Worm (Caenorhabditis elegans): ENCODE measurements around the gene F49F1.4.

Gene F49F1.4

ce11 chrIV:4085787-4086262 lies 29.7 kb downstream of the F49F1.4 start, which contains the start of gene C35B1.2 (continued):
- TF ChIP-seq nhr-47 (tag; optimal IDR thresholded peaks at IDR 0.05) = peak; percentile 43

DNA sequence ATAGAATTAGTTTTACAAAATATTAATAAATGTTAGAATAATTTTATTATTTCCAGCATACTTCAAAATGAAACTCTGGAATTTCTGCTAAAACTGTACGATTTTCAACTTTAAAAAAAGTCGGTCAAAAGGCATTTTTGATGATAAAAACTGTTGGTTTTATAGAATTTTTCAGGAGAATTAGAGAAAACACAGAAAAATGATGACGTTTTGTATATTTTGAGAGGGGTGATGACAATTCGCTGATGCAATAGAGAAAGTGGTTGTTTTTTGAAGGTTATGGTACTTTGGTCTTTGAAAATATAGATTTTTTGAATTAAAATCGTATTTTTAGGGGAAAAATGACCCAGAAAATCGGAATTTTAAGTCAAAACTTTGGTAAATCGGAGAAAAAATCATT lies 30.5 kb downstream of the F49F1.4 start:
- TF ChIP-seq snpc-4 (tag; optimal IDR thresholded peaks at IDR 0.05) (no peak), nhr-11 (tag; optimal IDR thresholded peaks at IDR 0.05) (no peak), nhr-19 (GFP tag; conservative IDR thresholded peaks at IDR 0.05) (peak; percentile 28; the same call in 1 of the 2 replicates), fos-1 (tag; optimal IDR thresholded peaks at IDR 0.05) (no peak), elt-3 (tag; optimal IDR thresholded peaks at IDR 0.05) (no peak), efl-1 (optimal IDR thresholded peaks at IDR 0.05) (no peak), efl-1 (GFP tag; optimal IDR thresholded peaks at IDR 0.05 in 1 of 2) (no peak), aly-2 (tag; optimal IDR thresholded peaks at IDR 0.05) (no peak), skn-1 (tag; optimal IDR thresholded peaks at IDR 0.05) (peak; percentile 98), pax-3 (tag; optimal IDR thresholded peaks at IDR 0.05) (no peak), fkh-10 (GFP tag; optimal IDR thresholded peaks at IDR 0.05) (no peak), elt-2 (tag; optimal IDR thresholded peaks at IDR 0.05) (peak; percentile 48), nhr-77 (tag; optimal IDR thresholded peaks at IDR 0.05) (no peak), lin-35 (GFP tag; optimal IDR thresholded peaks at IDR 0.05) (peak in 1 of 2 experiments; percentile 57), nhr-85 (tag) (peak; percentile 83), egl-13 (tag; optimal IDR thresholded peaks at IDR 0.05) (no peak), snu-23 (GFP tag; optimal IDR thresholded peaks at IDR 0.05) (peak; percentile 27), nhr-90 (tag; optimal IDR thresholded peaks at IDR 0.05; ENCODE audit: poor library complexity) (peak; percentile 7), tlp-1 (tag; optimal IDR thresholded peaks at IDR 0.05) (no peak), blmp-1 (tag; optimal IDR thresholded peaks at IDR 0.05) (peak; percentile 8), dsc-1 (tag; optimal IDR thresholded peaks at IDR 0.05) (no peak), ceh-82 (tag; optimal IDR thresholded peaks at IDR 0.05) (no peak)

DNA sequence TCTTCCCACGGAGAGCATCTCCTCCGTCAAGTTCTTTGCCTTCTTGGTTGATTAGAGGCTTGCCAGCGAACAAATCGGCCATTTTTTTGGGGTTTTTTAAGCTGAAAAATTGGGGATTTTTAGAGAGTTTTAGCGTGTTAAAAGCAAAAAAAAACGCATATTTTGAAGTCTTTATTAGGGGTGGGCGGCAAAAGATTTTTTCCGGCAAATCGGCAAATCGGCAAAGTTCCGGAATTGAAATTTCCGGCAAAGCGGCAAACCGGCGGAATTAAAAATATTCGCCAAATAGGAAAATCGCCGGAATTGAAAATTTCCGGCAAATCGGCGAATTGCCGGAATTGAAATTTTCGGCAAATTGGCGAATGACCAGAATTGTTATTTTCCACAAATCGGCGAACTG lies 31.4 kb downstream of the F49F1.4 start, which contains the start of gene C35B1.5:
C35B1.5 (minus strand) TSS at position 101 of the 400 bp plus-strand sequence.
- TF ChIP-seq lin-14 (GFP tag; optimal IDR thresholded peaks at IDR 0.05) = no peak
- no peak for TF ChIP-seq unc-98 (GFP tag; IDR thresholded peaks at IDR 0.05)
- TF ChIP-seq vab-15 (tag; optimal IDR thresholded peaks at IDR 0.05) = no peak
- TF ChIP-seq isw-1 (GFP tag; IDR thresholded peaks at IDR 0.05) = no peak
- no peak for TF ChIP-seq sup-37 (GFP tag; optimal IDR thresholded peaks at IDR 0.05)
- no peak for TF ChIP-seq ceh-88 (GFP tag; IDR thresholded peaks at IDR 0.05)
- TF ChIP-seq ama-1 (optimal IDR thresholded peaks at IDR 0.05) = no peak
- no peak for TF ChIP-seq ztf-11 (tag; optimal IDR thresholded peaks at IDR 0.05)
- TF ChIP-seq alr-1 (tag; optimal IDR thresholded peaks at IDR 0.05; ENCODE audit: borderline replicate concordance) = no peak
- TF ChIP-seq elt-3 (tag; optimal IDR thresholded peaks at IDR 0.05) = no peak
- no peak for TF ChIP-seq ces-1 (GFP tag; optimal IDR thresholded peaks at IDR 0.05)
- TF ChIP-seq mef-2 (tag; optimal IDR thresholded peaks at IDR 0.05) = no peak
- TF ChIP-seq ceh-8 (GFP tag; optimal IDR thresholded peaks at IDR 0.05) = no peak
- no peak for TF ChIP-seq C04F5.9 (tag; optimal IDR thresholded peaks at IDR 0.05)

DNA sequence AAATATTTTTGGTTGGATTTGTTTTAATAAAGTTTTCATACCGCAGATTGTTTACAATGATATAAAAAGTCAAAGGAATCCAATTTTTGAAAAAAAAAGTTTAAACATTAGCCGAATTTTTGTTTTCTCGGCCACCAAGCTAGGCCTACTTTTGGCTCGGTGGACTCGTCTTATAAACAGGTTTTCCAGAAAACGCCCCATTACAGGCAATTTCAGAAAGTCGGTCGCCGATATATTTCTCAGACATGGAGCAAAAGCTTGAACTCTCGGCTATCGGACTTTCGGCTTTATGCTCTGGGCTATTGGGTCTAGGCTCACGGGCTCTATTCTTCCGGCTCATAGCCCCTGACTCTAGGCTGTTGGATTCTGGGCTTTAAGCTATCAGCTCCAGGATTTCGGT lies 32.4 kb downstream of the F49F1.4 start:
- TF ChIP-seq unc-30 (tag; optimal IDR thresholded peaks at IDR 0.05) = no peak
- TF ChIP-seq rnt-1 (tag; optimal IDR thresholded peaks at IDR 0.05) = no peak
- no peak for TF ChIP-seq hlh-4 (tag; optimal IDR thresholded peaks at IDR 0.05)
- no peak for TF ChIP-seq nhr-47 (tag; optimal IDR thresholded peaks at IDR 0.05)
- no peak for TF ChIP-seq tlp-1 (tag; optimal IDR thresholded peaks at IDR 0.05)
- no peak for TF ChIP-seq fos-1 (tag; optimal IDR thresholded peaks at IDR 0.05)

All from whole organism, L1 larva.